Worm (Caenorhabditis elegans) whole organism, L2 larva: ENCODE results near the gene F17E9.3.

Experiments
- ZK546.5 ChIP-seq: sonication (generic microtip); optimal IDR thresholded peaks from 2 replicates; lab custom pipeline; 2017; ENCODE audit warnings: missing biosample characterization, missing genetic modification characterization
- aly-2 ChIP-seq: fragments of 150-350 bp; optimal IDR thresholded peaks from 2 replicates; lab custom pipeline; 2014; ENCODE audit warnings: missing biosample characterization, missing genetic modification characterization
- ama-1 ChIP-seq: fragments of 150-350 bp; optimal IDR thresholded peaks from 2 replicates; lab custom pipeline; 2018; ENCODE audit warnings: inconsistent platforms
- blmp-1 ChIP-seq: sonication (generic microtip); optimal IDR thresholded peaks from 2 replicates; lab custom pipeline; 2017; ENCODE audit warnings: missing genetic modification characterization, mild to moderate bottlenecking, missing compliant biosample characterization, antibody characterized with exemption, moderate library complexity; ENCODE audit not compliant: insufficient read depth
- fos-1 ChIP-seq: fragments of 150-350 bp; optimal IDR thresholded peaks from 2 replicates; lab custom pipeline; 2014; ENCODE audit warnings: missing biosample characterization, missing genetic modification characterization
- nhr-129 ChIP-seq: fragments of 150-350 bp; optimal IDR thresholded peaks from 2 replicates; lab custom pipeline; 2014; ENCODE audit warnings: missing biosample characterization, missing genetic modification characterization

DNA sequence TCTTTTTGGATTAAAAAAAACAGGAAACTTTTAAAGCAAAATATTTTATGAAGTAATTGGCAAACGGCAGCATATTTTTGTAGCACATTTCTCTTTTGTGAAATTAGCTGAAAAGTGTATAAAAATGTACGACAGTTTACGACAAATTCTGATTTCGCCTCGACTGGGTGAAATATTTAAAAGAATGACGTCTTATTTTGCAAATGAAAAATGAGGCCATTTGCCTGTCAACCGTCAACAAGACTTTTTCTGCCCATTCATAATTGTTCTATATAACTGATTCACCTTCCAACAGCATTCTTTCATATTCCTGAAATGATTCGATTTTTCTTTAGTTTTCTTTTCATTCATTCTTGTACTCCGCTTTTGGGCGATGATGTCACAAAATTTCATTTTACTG is 920 bp downstream of the F17E9.3 start, which contains the start of the genes F17E9.2 and col-116:
- TF ChIP-seq fos-1 (tag; lab: Kevin White, UChicago) = no peak
- no peak for TF ChIP-seq aly-2 (tag; lab: Kevin White, UChicago)
- no peak for TF ChIP-seq blmp-1 (tag; lab: Kevin White, UChicago)
- no peak for TF ChIP-seq ama-1 (lab: Kevin White, UChicago)
- TF ChIP-seq nhr-129 (tag; lab: Kevin White, UChicago) = no peak
- TF ChIP-seq ZK546.5 (tag; lab: Kevin White, UChicago) = no peak
